Fruit fly (Drosophila melanogaster) whole organism, embryonic: ENCODE results near the gene CG15643.
A peak's percentile ranks its signal among the peaks of the same experiment; 100 is the strongest.

Experiments used
- Asciz ChIP-seq: fragments of 200-800 bp; sonication (Bioruptor generic); optimal IDR thresholded peaks from 2 replicates; lab custom pipeline; 2017; ENCODE audit warnings: missing biosample characterization, mild to moderate bottlenecking, missing genetic modification characterization, missing genetic modification reagents
- Bteb2 ChIP-seq: fragments of 200-800 bp; sonication (Bioruptor generic); optimal IDR thresholded peaks from 2 replicates; lab custom pipeline; 2016; ENCODE audit warnings: missing biosample characterization, missing genetic modification characterization
- CG10267 ChIP-seq: fragments of 200-800 bp; sonication (Bioruptor generic); optimal IDR thresholded peaks from 2 replicates; lab custom pipeline; 2018; ENCODE audit warnings: missing biosample characterization, mild to moderate bottlenecking, missing genetic modification characterization, moderate library complexity
- CG10274 ChIP-seq: fragments of 200-800 bp; sonication (Bioruptor generic); optimal IDR thresholded peaks from 3 replicates; lab custom pipeline; 2017; ENCODE audit warnings: missing biosample characterization, mild to moderate bottlenecking, missing genetic modification characterization
- CG11398 ChIP-seq: fragments of 200-800 bp; sonication (Bioruptor generic); optimal IDR thresholded peaks from 2 replicates; lab custom pipeline; 2016; ENCODE audit warnings: missing biosample characterization, missing genetic modification characterization
- CG13894 ChIP-seq: fragments of 200-800 bp; sonication (Bioruptor generic); optimal IDR thresholded peaks from 3 replicates; lab custom pipeline; 2018; ENCODE audit warnings: missing biosample characterization, mild to moderate bottlenecking, missing genetic modification characterization, moderate library complexity
- CG14965 ChIP-seq: fragments of 200-800 bp; sonication (Bioruptor generic); optimal IDR thresholded peaks from 2 replicates; lab custom pipeline; 2016; ENCODE audit warnings: missing biosample characterization, missing genetic modification characterization, borderline replicate concordance
- CG16863 ChIP-seq: fragments of 200-800 bp; sonication (Bioruptor generic); optimal IDR thresholded peaks from 3 replicates; lab custom pipeline; 2016; ENCODE audit warnings: missing biosample characterization, missing genetic modification characterization
- CG17186 ChIP-seq: fragments of 200-800 bp; sonication (Bioruptor generic); optimal IDR thresholded peaks from 3 replicates; lab custom pipeline; 2017; ENCODE audit warnings: missing biosample characterization, missing genetic modification reagents, missing genetic modification characterization
- CG17612 ChIP-seq: fragments of 200-800 bp; sonication (Bioruptor generic); IDR thresholded peaks from 2 replicates; pipeline ENCODE4 v1.3.6; 2022; ENCODE audit warnings: missing biosample characterization, missing genetic modification characterization
- CG1792 ChIP-seq: fragments of 200-800 bp; sonication (Bioruptor generic); optimal IDR thresholded peaks from 2 replicates; lab custom pipeline; 2016; ENCODE audit warnings: missing biosample characterization, missing genetic modification characterization
- CG3281 ChIP-seq: fragments of 200-800 bp; sonication (Bioruptor generic); optimal IDR thresholded peaks from 3 replicates; lab custom pipeline; 2017; ENCODE audit warnings: missing biosample characterization, mild to moderate bottlenecking, missing genetic modification characterization
- CG4328 ChIP-seq: fragments of 200-800 bp; sonication (Bioruptor generic); optimal IDR thresholded peaks from 3 replicates; lab custom pipeline; 2017; ENCODE audit warnings: missing biosample characterization, missing genetic modification reagents, missing genetic modification characterization
- CG4707 ChIP-seq: fragments of 200-800 bp; sonication (Bioruptor generic); optimal IDR thresholded peaks from 2 replicates; lab custom pipeline; 2018; ENCODE audit warnings: missing biosample characterization, mild to moderate bottlenecking, missing genetic modification characterization, moderate library complexity
- CG4854 ChIP-seq: fragments of 200-800 bp; sonication (Bioruptor generic); optimal IDR thresholded peaks from 2 replicates; lab custom pipeline; 2016; ENCODE audit warnings: missing biosample characterization, missing genetic modification characterization, inconsistent platforms
- CG6175 ChIP-seq: fragments of 200-800 bp; sonication (Bioruptor generic); IDR thresholded peaks from 3 replicates; pipeline ENCODE4 v1.3.6; 2022; ENCODE audit warnings: missing biosample characterization, missing genetic modification characterization
- CG8388 ChIP-seq: fragments of 200-800 bp; sonication (Bioruptor generic); optimal IDR thresholded peaks from 2 replicates; lab custom pipeline; 2019; ENCODE audit warnings: missing biosample characterization, mild to moderate bottlenecking, missing genetic modification characterization, moderate library complexity
- CG8765 ChIP-seq: fragments of 200-800 bp; sonication (Bioruptor generic); IDR thresholded peaks from 2 replicates; pipeline ENCODE4 v1.3.6; 2022; ENCODE audit warnings: missing biosample characterization, missing genetic modification characterization
- CG9437 ChIP-seq: fragments of 200-800 bp; sonication (Bioruptor generic); optimal IDR thresholded peaks from 2 replicates; lab custom pipeline; 2018; ENCODE audit warnings: missing biosample characterization, mild to moderate bottlenecking, missing genetic modification characterization
- CoRest ChIP-seq: fragments of 200-800 bp; sonication (Bioruptor generic); optimal IDR thresholded peaks from 3 replicates; lab custom pipeline; 2018; ENCODE audit warnings: missing biosample characterization, mild to moderate bottlenecking, missing genetic modification characterization, moderate library complexity
- Dad ChIP-seq: fragments of 200-800 bp; sonication (Bioruptor generic); optimal IDR thresholded peaks from 3 replicates; lab custom pipeline; 2016; ENCODE audit warnings: missing biosample characterization, missing genetic modification characterization
- Dip3 ChIP-seq: fragments of 200-800 bp; sonication (Bioruptor generic); optimal IDR thresholded peaks from 3 replicates; lab custom pipeline; 2016; ENCODE audit warnings: missing biosample characterization, missing genetic modification characterization
- Doc3 ChIP-seq: fragments of 200-800 bp; sonication (Bioruptor generic); IDR thresholded peaks from 3 replicates; pipeline ENCODE4 v1.3.6; 2022; ENCODE audit warnings: missing biosample characterization, missing genetic modification characterization; ENCODE audit not compliant: partially characterized antibody
- E2f2 ChIP-seq: fragments of 200-800 bp; sonication (Bioruptor generic); IDR thresholded peaks from 2 replicates; pipeline ENCODE4 v1.3.6; 2022; ENCODE audit warnings: missing biosample characterization, missing genetic modification characterization
- Hmx ChIP-seq: fragments of 200-800 bp; sonication (Bioruptor generic); optimal IDR thresholded peaks from 2 replicates; lab custom pipeline; 2016; ENCODE audit warnings: missing biosample characterization, missing genetic modification characterization
- Lim3 ChIP-seq: fragments of 200-800 bp; sonication (Bioruptor generic); IDR thresholded peaks from 2 replicates; pipeline ENCODE4 v1.3.6; 2022; ENCODE audit warnings: missing biosample characterization, missing genetic modification characterization
- Mrtf ChIP-seq: fragments of 200-800 bp; sonication (Bioruptor generic); IDR thresholded peaks from 3 replicates; pipeline ENCODE4 v1.3.6; 2022; ENCODE audit warnings: missing biosample characterization, missing genetic modification characterization
- NC2α ChIP-seq: fragments of 200-800 bp; sonication (Bioruptor generic); optimal IDR thresholded peaks from 2 replicates; lab custom pipeline; 2016; ENCODE audit warnings: missing biosample characterization, missing genetic modification characterization
- Nf-YB ChIP-seq: fragments of 200-800 bp; sonication (Bioruptor generic); optimal IDR thresholded peaks from 3 replicates; lab custom pipeline; 2019; ENCODE audit warnings: missing biosample characterization, mild to moderate bottlenecking, missing genetic modification characterization, moderate library complexity
- Nf-YC ChIP-seq: fragments of 200-800 bp; optimal IDR thresholded peaks from 3 replicates; lab custom pipeline; 2019; ENCODE audit warnings: missing biosample characterization, mild to moderate bottlenecking, missing genetic modification characterization, moderate library complexity
- Scr ChIP-seq: fragments of 200-800 bp; sonication (Bioruptor generic); IDR thresholded peaks from 2 replicates; pipeline ENCODE4 v1.3.6; 2022; ENCODE audit warnings: missing biosample characterization, missing genetic modification characterization; ENCODE audit not compliant: partially characterized antibody
- Sox100B ChIP-seq: fragments of 200-800 bp; sonication (Bioruptor generic); optimal IDR thresholded peaks from 3 replicates; lab custom pipeline; 2018; ENCODE audit warnings: missing biosample characterization, mild to moderate bottlenecking, missing genetic modification characterization
- TFAM ChIP-seq: fragments of 200-800 bp; sonication (Bioruptor generic); optimal IDR thresholded peaks from 2 replicates; lab custom pipeline; 2017; ENCODE audit warnings: missing biosample characterization, missing genetic modification characterization, inconsistent platforms
- Xbp1 ChIP-seq: fragments of 200-800 bp; sonication (Bioruptor generic); optimal IDR thresholded peaks from 3 replicates; lab custom pipeline; 2016; ENCODE audit warnings: missing biosample characterization, mild to moderate bottlenecking, missing genetic modification characterization
- abd-A ChIP-seq: fragments of 200-800 bp; sonication (Bioruptor generic); optimal IDR thresholded peaks from 3 replicates; lab custom pipeline; 2019; ENCODE audit warnings: missing biosample characterization, mild to moderate bottlenecking, missing genetic modification characterization, moderate library complexity
- ac ChIP-seq: fragments of 200-800 bp; sonication (Bioruptor generic); optimal IDR thresholded peaks from 3 replicates; lab custom pipeline; 2017; ENCODE audit warnings: missing biosample characterization, mild to moderate bottlenecking, missing genetic modification characterization
- corto ChIP-seq: fragments of 200-800 bp; sonication (Bioruptor generic); optimal IDR thresholded peaks from 2 replicates; lab custom pipeline; 2016; ENCODE audit warnings: missing biosample characterization, mild to moderate bottlenecking, missing genetic modification characterization, moderate library complexity
- gfzf ChIP-seq: fragments of 200-800 bp; sonication (Bioruptor generic); optimal IDR thresholded peaks from 2 replicates; lab custom pipeline; 2016; ENCODE audit warnings: missing biosample characterization, mild to moderate bottlenecking, missing genetic modification characterization, moderate library complexity
- kah ChIP-seq: fragments of 200-800 bp; sonication (Bioruptor generic); optimal IDR thresholded peaks from 2 replicates; lab custom pipeline; 2018; ENCODE audit warnings: missing biosample characterization, mild to moderate bottlenecking, missing genetic modification characterization
- lmd ChIP-seq: fragments of 200-800 bp; sonication (Bioruptor generic); IDR thresholded peaks from 2 replicates; pipeline ENCODE4 v1.3.6; 2022; ENCODE audit warnings: missing biosample characterization, missing genetic modification characterization
- nerfin-1 ChIP-seq: fragments of 200-800 bp; sonication (Bioruptor generic); optimal IDR thresholded peaks from 3 replicates; lab custom pipeline; 2019; ENCODE audit warnings: missing biosample characterization, mild to moderate bottlenecking, missing genetic modification characterization, moderate library complexity
- nmo ChIP-seq: fragments of 200-800 bp; sonication (Bioruptor generic); optimal IDR thresholded peaks from 2 replicates; lab custom pipeline; 2018; ENCODE audit warnings: missing biosample characterization, mild to moderate bottlenecking, missing genetic modification characterization, moderate library complexity
- nom ChIP-seq: fragments of 200-800 bp; sonication (Bioruptor generic); optimal IDR thresholded peaks from 2 replicates; lab custom pipeline; 2017; ENCODE audit warnings: missing biosample characterization, missing genetic modification characterization, mild to moderate bottlenecking, moderate library complexity, missing genetic modification reagents
- salm ChIP-seq: fragments of 200-800 bp; sonication (Bioruptor generic); optimal IDR thresholded peaks from 2 replicates; lab custom pipeline; 2018; ENCODE audit warnings: missing biosample characterization, mild to moderate bottlenecking, missing genetic modification characterization
- stc ChIP-seq: fragments of 200-800 bp; sonication (Bioruptor generic); IDR thresholded peaks from 2 replicates; pipeline ENCODE4 v1.3.6; 2022; ENCODE audit warnings: missing biosample characterization, missing genetic modification characterization
- tin ChIP-seq: fragments of 200-800 bp; sonication (Bioruptor generic); optimal IDR thresholded peaks from 3 replicates; lab custom pipeline; 2016; ENCODE audit warnings: missing biosample characterization, missing genetic modification characterization
- toy ChIP-seq: fragments of 200-800 bp; sonication (Bioruptor generic); IDR thresholded peaks from 2 replicates; pipeline ENCODE4 v1.3.6; 2022; ENCODE audit warnings: missing biosample characterization, missing genetic modification characterization
- trh ChIP-seq: fragments of 200-800 bp; sonication (Bioruptor generic); optimal IDR thresholded peaks from 2 replicates; lab custom pipeline; 2016; ENCODE audit warnings: missing biosample characterization, missing genetic modification characterization
- tup ChIP-seq: fragments of 200-800 bp; sonication (Bioruptor generic); optimal IDR thresholded peaks from 2 replicates; lab custom pipeline; 2016; ENCODE audit warnings: missing biosample characterization, mild to moderate bottlenecking, missing genetic modification characterization, moderate library complexity
- unpg ChIP-seq: fragments of 200-800 bp; sonication (Bioruptor generic); optimal IDR thresholded peaks from 3 replicates; lab custom pipeline; 2018; ENCODE audit warnings: missing biosample characterization, mild to moderate bottlenecking, missing genetic modification characterization, moderate library complexity

Gene CG15643

dm6 chrX:15554256-15554678, 17.7 kb downstream of the CG15643 start, which contains the start of gene Ac13E (continued):
- TF ChIP-seq stc (GFP tag; lab: Robert Waterston, UW) (peak; percentile 88), CG3281 (GFP tag; lab: Kevin White, UChicago) (peak; percentile 93), CG9437 (GFP tag; lab: Kevin White, UChicago) (peak; percentile 79), CG4854 (GFP tag; lab: Kevin White, UChicago) (peak; percentile 78), CoRest (peak; percentile 93), Doc3 (GFP tag; lab: Robert Waterston, UW) (peak; percentile 41; the same call in 1 of the 3 replicates), gfzf (GFP tag; lab: Kevin White, UChicago) (no peak), CG13894 (tag; lab: Kevin White, UChicago) (peak; percentile 79), CG11398 (peak; percentile 49), trh (GFP tag; lab: Kevin White, UChicago) (peak; percentile 71), NC2α (GFP tag; lab: Kevin White, UChicago) (peak; percentile 66), Dip3 (peak; percentile 80), Nf-YB (GFP tag; lab: Kevin White, UChicago) (peak; percentile 74), CG17186 (GFP tag; lab: Kevin White, UChicago) (peak; percentile 81), tup (GFP tag; lab: Kevin White, UChicago) (peak; percentile 80), toy (GFP tag; lab: Robert Waterston, UW) (peak; percentile 59; the same call in 1 of the 2 replicates), lmd (GFP tag; lab: Robert Waterston, UW) (peak; percentile 92), ac (GFP tag; lab: Kevin White, UChicago) (peak; percentile 71), salm (tag; lab: Kevin White, UChicago) (peak; percentile 88), unpg (GFP tag; lab: Kevin White, UChicago) (peak; percentile 92), CG1792 (GFP tag; lab: Kevin White, UChicago) (peak; percentile 70), Lim3 (GFP tag; lab: Robert Waterston, UW) (peak; percentile 37; the same call in 1 of the 2 replicates), Xbp1 (GFP tag; lab: Kevin White, UChicago) (peak; percentile 89), corto (peak; percentile 70), CG10274 (GFP tag; lab: Kevin White, UChicago) (peak; percentile 83), E2f2 (GFP tag; lab: Robert Waterston, UW) (peak; percentile 70), nom (GFP tag; lab: Kevin White, UChicago) (peak; percentile 85), CG8388 (GFP tag; lab: Kevin White, UChicago) (peak; percentile 85), Hmx (GFP tag; lab: Kevin White, UChicago) (peak; percentile 60), abd-A (no peak), TFAM (GFP tag; lab: Kevin White, UChicago) (peak; percentile 69), CG4707 (GFP tag; lab: Kevin White, UChicago) (peak; percentile 59), CG14965 (GFP tag; lab: Kevin White, UChicago) (peak; percentile 22), CG8765 (GFP tag; lab: Robert Waterston, UW) (peak; percentile 77), CG17612 (GFP tag; lab: Robert Waterston, UW) (0 out of 2 replicates have a peak, but pooled peaks have one; percentile 56), nerfin-1 (tag; lab: Kevin White, UChicago) (peak; percentile 87), Dad (GFP tag; lab: Kevin White, UChicago) (peak; percentile 75), kah (GFP tag; lab: Kevin White, UChicago) (peak; percentile 80), nmo (GFP tag; lab: Kevin White, UChicago) (peak; percentile 92), CG16863 (GFP tag; lab: Kevin White, UChicago) (peak; percentile 82), Scr (GFP tag; lab: Robert Waterston, UW) (peak; percentile 57), CG6175 (GFP tag; lab: Robert Waterston, UW) (peak; percentile 66; the same call in 2 of the 3 replicates), CG4328 (peak; percentile 83), Bteb2 (GFP tag; lab: Kevin White, UChicago) (peak; percentile 82), CG10267 (tag; lab: Kevin White, UChicago) (peak; percentile 82), Mrtf (peak; percentile 82), Asciz (GFP tag; lab: Kevin White, UChicago) (peak; percentile 69), Nf-YC (tag; lab: Kevin White, UChicago) (peak; percentile 82), Sox100B (peak; percentile 93), tin (peak; percentile 91)
